Worm (Caenorhabditis elegans) whole organism, L4 larva: ENCODE data around the gene nhr-234.
A peak's percentile ranks its signal among the peaks of the same experiment; 100 is the strongest.

Source experiments
- D1046.2 ChIP-seq: fragments of 200-800 bp; sonication (Bioruptor generic); IDR thresholded peaks from 2 replicates; pipeline ENCODE4 v1.3.6; 2022; ENCODE audit warnings: missing genetic modification characterization, missing compliant biosample characterization
- F26F4.8 ChIP-seq: fragments of 200-800 bp; sonication (Bioruptor generic); conservative IDR thresholded peaks from 2 replicates; pipeline ENCODE4 v1.3.6; 2022; ENCODE audit warnings: missing genetic modification characterization, missing compliant biosample characterization
- F49E8.2 ChIP-seq: sonication (generic microtip); optimal IDR thresholded peaks from 2 replicates; lab custom pipeline; 2016; ENCODE audit warnings: missing compliant biosample characterization, mild to moderate bottlenecking, missing genetic modification characterization, borderline replicate concordance
- R02D3.7 ChIP-seq: fragments of 150-350 bp; sonication (generic microtip); optimal IDR thresholded peaks from 3 replicates; lab custom pipeline; 2014; ENCODE audit warnings: missing biosample characterization, missing genetic modification characterization
- T20F7.1 ChIP-seq: fragments of 200-800 bp; sonication (Bioruptor generic); optimal IDR thresholded peaks from 2 replicates; lab custom pipeline; 2018; ENCODE audit warnings: mild to moderate bottlenecking, missing genetic modification characterization, missing compliant biosample characterization
- Y5F2A.4 ChIP-seq: fragments of 200-800 bp; sonication (Bioruptor generic); optimal IDR thresholded peaks from 2 replicates; lab custom pipeline; 2018; ENCODE audit warnings: mild to moderate bottlenecking, missing genetic modification characterization, missing compliant biosample characterization
- Y75B8A.6 ChIP-seq: fragments of 200-800 bp; sonication (Bioruptor generic); IDR thresholded peaks from 2 replicates; pipeline ENCODE4 v1.3.6; 2022; ENCODE audit warnings: missing genetic modification reagents, missing genetic modification characterization, missing compliant biosample characterization
- ZK337.2 ChIP-seq: fragments of 200-800 bp; sonication (Bioruptor generic); IDR thresholded peaks from 2 replicates; pipeline ENCODE4 v1.3.6; 2022; ENCODE audit warnings: missing genetic modification reagents, missing genetic modification characterization, missing compliant biosample characterization
- ZK546.5 ChIP-seq, 2 experiments: sonication (generic microtip); optimal IDR thresholded peaks; 2 replicates each; lab custom pipeline; 2017; ENCODE audit warnings: missing biosample characterization in 2 of 2, missing genetic modification characterization in 2 of 2
- aha-1 ChIP-seq: fragments of 150-350 bp; peaks from one replicate; lab custom pipeline; 2014; ENCODE audit warnings: missing biosample characterization, missing genetic modification characterization
- arid-1 ChIP-seq: fragments of 200-800 bp; sonication (Bioruptor generic); conservative IDR thresholded peaks from 2 replicates; pipeline ENCODE4 v1.3.6; 2022; ENCODE audit warnings: missing genetic modification reagents, missing genetic modification characterization, missing compliant biosample characterization
- ctbp-1 ChIP-seq: fragments of 200-800 bp; sonication (Bioruptor generic); IDR thresholded peaks from 2 replicates; pipeline ENCODE4 v1.3.6; 2022; ENCODE audit warnings: missing genetic modification reagents, missing genetic modification characterization, missing compliant biosample characterization
- daf-12 ChIP-seq: fragments of 150-350 bp; optimal IDR thresholded peaks from 2 replicates; lab custom pipeline; 2014; ENCODE audit warnings: missing biosample characterization, missing genetic modification reagents, missing genetic modification characterization
- daf-19 ChIP-seq: fragments of 200-800 bp; sonication (Bioruptor generic); conservative IDR thresholded peaks from 2 replicates; pipeline ENCODE4 v1.3.6; 2022; ENCODE audit warnings: missing genetic modification characterization, missing compliant biosample characterization
- daf-8 ChIP-seq: fragments of 200-800 bp; sonication (Bioruptor generic); IDR thresholded peaks from 2 replicates; pipeline ENCODE4 v1.3.6; 2022; ENCODE audit warnings: missing genetic modification characterization, missing compliant biosample characterization
- dmd-6 ChIP-seq: fragments of 200-800 bp; sonication (Bioruptor generic); IDR thresholded peaks from 2 replicates; pipeline ENCODE4 v1.3.6; 2022; ENCODE audit warnings: missing genetic modification reagents, missing genetic modification characterization, missing compliant biosample characterization
- dmd-9 ChIP-seq: fragments of 200-800 bp; sonication (Bioruptor generic); IDR thresholded peaks from 2 replicates; pipeline ENCODE4 v1.3.6; 2022; ENCODE audit warnings: missing genetic modification reagents, missing genetic modification characterization, missing compliant biosample characterization
- dve-1 ChIP-seq: sonication (generic microtip); optimal IDR thresholded peaks from 2 replicates; lab custom pipeline; 2017; ENCODE audit warnings: antibody characterized with exemption, mild to moderate bottlenecking, missing genetic modification characterization, missing compliant biosample characterization; ENCODE audit not compliant: insufficient read depth
- jun-1 ChIP-seq: fragments of 150-350 bp; optimal IDR thresholded peaks from 2 replicates; lab custom pipeline; 2014; ENCODE audit warnings: missing biosample characterization, missing genetic modification reagents, missing genetic modification characterization
- lim-7 ChIP-seq: fragments of 200-800 bp; sonication (Bioruptor generic); IDR thresholded peaks from 2 replicates; pipeline ENCODE4 v1.3.6; 2022; ENCODE audit warnings: missing genetic modification characterization, missing compliant biosample characterization
- lir-3 ChIP-seq: sonication (generic microtip); optimal IDR thresholded peaks from 2 replicates; lab custom pipeline; 2016; ENCODE audit warnings: mild to moderate bottlenecking, missing genetic modification characterization, missing compliant biosample characterization
- madf-5 ChIP-seq, 2 experiments: fragments of 200-800 bp; sonication (Bioruptor generic); IDR thresholded peaks; 2 replicates each; pipeline ENCODE4 v1.3.6; 2022; ENCODE audit warnings: missing compliant biosample characterization in 2 of 2, missing genetic modification characterization in 2 of 2
- madf-9 ChIP-seq: fragments of 200-800 bp; sonication (Bioruptor generic); conservative IDR thresholded peaks from 2 replicates; pipeline ENCODE4 v1.3.6; 2022; ENCODE audit warnings: missing genetic modification reagents, missing genetic modification characterization, missing compliant biosample characterization
- mes-2 ChIP-seq: sonication (generic microtip); optimal IDR thresholded peaks from 2 replicates; lab custom pipeline; 2016; ENCODE audit warnings: missing genotype, mild to moderate bottlenecking, missing genetic modification characterization, missing compliant biosample characterization; ENCODE audit not compliant: poor library complexity, severe bottlenecking
- mxl-3 ChIP-seq: fragments of 200-800 bp; sonication (Bioruptor generic); optimal IDR thresholded peaks from 2 replicates; lab custom pipeline; 2018; ENCODE audit warnings: mild to moderate bottlenecking, missing genetic modification characterization, missing compliant biosample characterization
- nhr-237 ChIP-seq: sonication (generic microtip); optimal IDR thresholded peaks from 2 replicates; lab custom pipeline; 2017; ENCODE audit warnings: missing biosample characterization, missing genetic modification characterization
- nhr-42 ChIP-seq: fragments of 200-800 bp; sonication (Bioruptor generic); IDR thresholded peaks from 2 replicates; pipeline ENCODE4 v1.3.6; 2022; ENCODE audit warnings: missing genetic modification characterization, missing compliant biosample characterization
- nhr-6 ChIP-seq: fragments of 150-350 bp; optimal IDR thresholded peaks from 2 replicates; lab custom pipeline; 2014; ENCODE audit warnings: missing biosample characterization, missing genetic modification characterization
- nhr-76 ChIP-seq: fragments of 150-350 bp; optimal IDR thresholded peaks from 2 replicates; lab custom pipeline; 2014; ENCODE audit warnings: missing biosample characterization, missing genetic modification characterization
- rbr-2 ChIP-seq: sonication (generic microtip); optimal IDR thresholded peaks from 2 replicates; lab custom pipeline; 2016; ENCODE audit warnings: missing genotype, missing genetic modification characterization, missing compliant biosample characterization
- sdz-12 ChIP-seq: fragments of 200-800 bp; sonication (Bioruptor generic); optimal IDR thresholded peaks from 2 replicates; lab custom pipeline; 2018; ENCODE audit warnings: mild to moderate bottlenecking, missing genetic modification characterization, missing compliant biosample characterization
- skn-1 ChIP-seq: fragments of 150-350 bp; optimal IDR thresholded peaks from 2 replicates; lab custom pipeline; 2014; ENCODE audit warnings: missing biosample characterization, missing genetic modification characterization
- tag-97 ChIP-seq: fragments of 200-800 bp; sonication (Bioruptor generic); IDR thresholded peaks from 2 replicates; pipeline ENCODE4 v1.3.6; 2022; ENCODE audit warnings: missing genetic modification characterization, missing compliant biosample characterization
- unc-130 ChIP-seq: sonication (generic microtip); optimal IDR thresholded peaks from 2 replicates; lab custom pipeline; 2016; ENCODE audit warnings: missing genetic modification reagents, missing genetic modification characterization, missing compliant biosample characterization
- unc-62 ChIP-seq, 3 experiments: fragments of 150-350 bp in 1 of 3; sonication (generic microtip); optimal IDR thresholded peaks in 2 of 3; peaks in 1 of 3; 1 replicate in 1 of 3; 2 replicates in 2 of 3; lab custom pipeline; 2014 to 2017; ENCODE audit warnings: missing biosample characterization in 3 of 3, missing genetic modification characterization in 3 of 3, missing genetic modification reagents in 3 of 3, missing genotype in 1 of 3
- zip-2 ChIP-seq: fragments of 150-350 bp; optimal IDR thresholded peaks from 2 replicates; lab custom pipeline; 2014; ENCODE audit warnings: missing biosample characterization, missing genetic modification characterization
- ztf-7 ChIP-seq: fragments of 150-350 bp; optimal IDR thresholded peaks from 2 replicates; lab custom pipeline; 2014; ENCODE audit warnings: missing biosample characterization, missing genetic modification characterization

nhr-234 gene

ce11 chrII:12625673-12626072, 10.8 kb upstream of the nhr-234 start (continued):
- TF ChIP-seq dmd-6: peak; percentile 70
- TF ChIP-seq skn-1 (tag; lab: Kevin White, UChicago): no peak
- no peak for TF ChIP-seq daf-8 (GFP tag; lab: Robert Waterston, UW)
- TF ChIP-seq zip-2 (tag; lab: Kevin White, UChicago): no peak
- TF ChIP-seq unc-130 (GFP tag; lab: Kevin White, UChicago): no peak
- TF ChIP-seq sdz-12: no peak
- TF ChIP-seq daf-12: no peak
- TF ChIP-seq arid-1 (GFP tag; lab: Robert Waterston, UW): no peak
- no peak for TF ChIP-seq Y75B8A.6 (GFP tag; lab: Robert Waterston, UW)
- TF ChIP-seq aha-1: peak; percentile 66
- no peak for TF ChIP-seq ztf-7 (tag; lab: Kevin White, UChicago)
- no peak for TF ChIP-seq nhr-6
- no peak for TF ChIP-seq madf-9 (GFP tag; lab: Robert Waterston, UW)
- no peak for TF ChIP-seq dve-1
- no peak for TF ChIP-seq nhr-237
- TF ChIP-seq Y5F2A.4: no peak
- TF ChIP-seq jun-1 (tag; lab: Kevin White, UChicago): no peak
- no peak for TF ChIP-seq nhr-42 (GFP tag; lab: Robert Waterston, UW)
- no peak for TF ChIP-seq ctbp-1
- peak; percentile 68 for TF ChIP-seq mxl-3 (GFP tag; lab: Kevin White, UChicago)
- no peak for TF ChIP-seq ZK546.5 (tag; optimal IDR thresholded peaks at IDR 0.05; lab: Kevin White, UChicago)
- peak in 1 of 2 experiments; percentile 97 for TF ChIP-seq unc-62 (GFP tag; optimal IDR thresholded peaks at IDR 0.05 in 1 of 2; lab: Kevin White, UChicago)
- no peak for TF ChIP-seq unc-62 (tag; optimal IDR thresholded peaks at IDR 0.05; lab: Kevin White, UChicago)
- TF ChIP-seq dmd-9: no peak

ce11 chrII:12626120-12626624, 10.3 kb upstream of the nhr-234 start:
- TF ChIP-seq madf-5 (GFP tag; IDR thresholded peaks at IDR 0.05; lab: Robert Waterston, UW) (no peak), unc-62 (GFP tag; optimal IDR thresholded peaks at IDR 0.05 in 1 of 2; lab: Kevin White, UChicago) (peak in 1 of 2 experiments; percentile 96), unc-62 (tag; optimal IDR thresholded peaks at IDR 0.05; lab: Kevin White, UChicago) (no peak), dmd-9 (no peak), nhr-76 (tag; lab: Kevin White, UChicago) (no peak), F26F4.8 (no peak), ctbp-1 (no peak), aha-1 (peak; percentile 69), tag-97 (GFP tag; lab: Robert Waterston, UW) (no peak), daf-19 (peak; percentile 60; the same call in 1 of the 2 replicates), D1046.2 (GFP tag; lab: Robert Waterston, UW) (0 out of 2 replicates have a peak, but pooled peaks have one; percentile 10), R02D3.7 (no peak), ZK337.2 (no peak)

- TF ChIP-seq nhr-42 (GFP tag; lab: Robert Waterston, UW) (no peak), daf-19 (no peak), lir-3 (tag; lab: Kevin White, UChicago) (no peak), lim-7 (GFP tag; lab: Robert Waterston, UW) (no peak), T20F7.1 (GFP tag; lab: Kevin White, UChicago) (no peak), mes-2 (no peak), F49E8.2 (tag; lab: Kevin White, UChicago) (no peak)
- TF ChIP-seq, all 104 proteins: peak for 0
Measured at ce11 chrII:12626887-12627286, 9.6 kb upstream of the nhr-234 start, which contains the start of gene nspe-7. nspe-7 (plus strand) TSS chrII:12627187.

- peak in 1 of 2 experiments; percentile 32 for TF ChIP-seq unc-62 (GFP tag; optimal IDR thresholded peaks at IDR 0.05 in 1 of 2; lab: Kevin White, UChicago)
- no peak for TF ChIP-seq unc-62 (tag; optimal IDR thresholded peaks at IDR 0.05; lab: Kevin White, UChicago)
- TF ChIP-seq rbr-2 (tag; lab: Kevin White, UChicago): no peak
Measured at ce11 chrII:12628566-12628965, 7.9 kb upstream of the nhr-234 start, which contains the start of gene nspe-5. nspe-5 (plus strand) TSS chrII:12628866.
